Worm (Caenorhabditis elegans) whole organism, L2 larva: ENCODE results near the gene fic-1.
"Not testable (repeated sequence)": the region's sequence is repeated elsewhere in the genome, so short reads cannot be mapped to it uniquely, and the experiment has no call there.

Source experiments
- ama-1 ChIP-seq: fragments of 150-350 bp; optimal IDR thresholded peaks from 2 replicates; lab custom pipeline; 2018; ENCODE audit warnings: inconsistent platforms
- ceh-82 ChIP-seq: fragments of 150-350 bp; optimal IDR thresholded peaks from 2 replicates; lab custom pipeline; 2014; ENCODE audit warnings: missing biosample characterization, missing genetic modification characterization
- lin-13 ChIP-seq: fragments of 150-350 bp; optimal IDR thresholded peaks from 2 replicates; lab custom pipeline; 2014; ENCODE audit warnings: missing biosample characterization, missing genetic modification reagents, missing genetic modification characterization
- nhr-11 ChIP-seq: fragments of 150-350 bp; optimal IDR thresholded peaks from 2 replicates; lab custom pipeline; 2014; ENCODE audit warnings: missing biosample characterization, missing genetic modification characterization
- nhr-12 ChIP-seq: fragments of 150-350 bp; optimal IDR thresholded peaks from 2 replicates; lab custom pipeline; 2014; ENCODE audit warnings: missing biosample characterization, missing genetic modification characterization
- nhr-237 ChIP-seq: fragments of 150-350 bp; optimal IDR thresholded peaks from 2 replicates; lab custom pipeline; 2014; ENCODE audit warnings: missing biosample characterization, missing genetic modification characterization
- nhr-25 ChIP-seq: fragments of 150-350 bp; sonication (generic microtip); optimal IDR thresholded peaks from 3 replicates; lab custom pipeline; 2014; ENCODE audit warnings: missing biosample characterization, missing genetic modification characterization
- nhr-77 ChIP-seq: fragments of 150-350 bp; optimal IDR thresholded peaks from 2 replicates; lab custom pipeline; 2014; ENCODE audit warnings: missing biosample characterization, missing genetic modification characterization
- snpc-4 ChIP-seq: fragments of 150-350 bp; optimal IDR thresholded peaks from 2 replicates; lab custom pipeline; 2014; ENCODE audit warnings: missing biosample characterization, missing genetic modification characterization
- unc-55 ChIP-seq: fragments of 150-350 bp; sonication (generic microtip); optimal IDR thresholded peaks from 3 replicates; lab custom pipeline; 2014; ENCODE audit warnings: missing biosample characterization, missing genetic modification reagents, missing genetic modification characterization
- ztf-11 ChIP-seq: sonication (generic microtip); optimal IDR thresholded peaks from 2 replicates; lab custom pipeline; 2017; ENCODE audit warnings: missing biosample characterization, missing genetic modification characterization

ce11 chrIV:10954955-10955354 lies 17.7 kb downstream of the fic-1 start, which contains the start of gene Y69E1A.4:
- TF ChIP-seq nhr-12 (tag; lab: Kevin White, UChicago); nhr-77 (tag; lab: Kevin White, UChicago); unc-55 (GFP tag; lab: Kevin White, UChicago); nhr-237 (tag; lab: Kevin White, UChicago); lin-13 (GFP tag; lab: Kevin White, UChicago); ceh-82; snpc-4 (tag; lab: Kevin White, UChicago); ztf-11 (tag; lab: Kevin White, UChicago); nhr-25; ama-1 (lab: Kevin White, UChicago); nhr-11 (tag; lab: Kevin White, UChicago): not testable (repeated sequence)
